Worm (Caenorhabditis elegans) whole organism, young adult: ENCODE data around the gene sdz-8.

ENCODE experiments used
- F22D6.2 ChIP-seq: sonication (generic microtip); optimal IDR thresholded peaks from 2 replicates; lab custom pipeline; 2016; ENCODE audit warnings: mild to moderate bottlenecking, missing genetic modification characterization, missing compliant biosample characterization
- ceh-79 ChIP-seq: sonication (generic microtip); optimal IDR thresholded peaks from 2 replicates; lab custom pipeline; 2017; ENCODE audit warnings: mild to moderate bottlenecking, missing genetic modification characterization, missing compliant biosample characterization
- egl-44 ChIP-seq: fragments of 200-800 bp; sonication (Bioruptor generic); IDR thresholded peaks from 2 replicates; pipeline ENCODE4 v1.3.6; 2022; ENCODE audit warnings: missing genetic modification reagents, missing genetic modification characterization, missing compliant biosample characterization
- nfya-1 ChIP-seq: sonication (generic microtip); optimal IDR thresholded peaks from 2 replicates; lab custom pipeline; 2017; ENCODE audit warnings: antibody characterized with exemption, missing compliant biosample characterization, missing genetic modification characterization, borderline replicate concordance; ENCODE audit not compliant: insufficient read depth
- snpc-4 ChIP-seq, 5 experiments: fragments of 150-350 bp in 1 of 5; sonication (generic microtip) in 4 of 5; optimal IDR thresholded peaks; 2 replicates each; lab custom pipeline; 2014 to 2018; ENCODE audit warnings: missing genetic modification characterization in 5 of 5, missing biosample characterization in 3 of 5, antibody characterized with exemption in 2 of 5, mild to moderate bottlenecking in 2 of 5, missing compliant biosample characterization in 2 of 5, missing genotype in 2 of 5, moderate library complexity in 2 of 5, missing genetic modification reagents in 1 of 5

ce11 chrV:11545227-11545626 is 29.2 kb upstream of the sdz-8 start, which contains the start of gene F38B7.10:
- TF ChIP-seq nfya-1 (tag; lab: Kevin White, UChicago) (no peak), F22D6.2 (tag; lab: Kevin White, UChicago) (no peak), snpc-4 (GFP tag; optimal IDR thresholded peaks at IDR 0.05; lab: Kevin White, UChicago) (no peak), snpc-4 (tag; optimal IDR thresholded peaks at IDR 0.05; lab: Kevin White, UChicago) (no peak), egl-44 (GFP tag; lab: Robert Waterston, UW) (no peak), ceh-79 (tag; lab: Kevin White, UChicago) (no peak)
